Worm (Caenorhabditis elegans): ENCODE results near the gene snt-5.

ce11 chrV:1432500-1433418 lies 21.4 kb upstream of the snt-5 start:
- no peak for TF ChIP-seq ref-1 (GFP tag; conservative IDR thresholded peaks at IDR 0.05)
- no peak for TF ChIP-seq cog-1 (tag; optimal IDR thresholded peaks at IDR 0.05)
- no peak for TF ChIP-seq flt-1 (GFP tag; IDR thresholded peaks at IDR 0.05)
- no peak for TF ChIP-seq tab-1 (GFP tag; IDR thresholded peaks at IDR 0.05)
- no peak for TF ChIP-seq med-1 (GFP tag; optimal IDR thresholded peaks at IDR 0.05; ENCODE audit: insufficient read depth)

All from whole organism, midembryonic.